Worm (Caenorhabditis elegans) whole organism, L3 larva: ENCODE results near the gene grd-4.

Experiments used
- R02D3.7 ChIP-seq: fragments of 150-350 bp; optimal IDR thresholded peaks from 2 replicates; lab custom pipeline; 2014; ENCODE audit warnings: missing biosample characterization, missing genetic modification characterization
- ZK546.5 ChIP-seq: sonication (generic microtip); optimal IDR thresholded peaks from 2 replicates; lab custom pipeline; 2017; ENCODE audit warnings: missing biosample characterization, missing genetic modification characterization
- aly-2 ChIP-seq: fragments of 150-350 bp; optimal IDR thresholded peaks from 2 replicates; lab custom pipeline; 2014; ENCODE audit warnings: missing biosample characterization, missing genetic modification characterization
- ama-1 ChIP-seq: fragments of 150-350 bp; optimal IDR thresholded peaks from 2 replicates; lab custom pipeline; 2018
- ceh-16 ChIP-seq: sonication (generic microtip); optimal IDR thresholded peaks from 2 replicates; lab custom pipeline; 2017; ENCODE audit warnings: missing biosample characterization, missing genetic modification characterization
- ceh-28 ChIP-seq: fragments of 150-350 bp; optimal IDR thresholded peaks from 2 replicates; lab custom pipeline; 2014; ENCODE audit warnings: missing biosample characterization, missing genetic modification reagents, missing genetic modification characterization
- ceh-82 ChIP-seq: fragments of 150-350 bp; optimal IDR thresholded peaks from 2 replicates; lab custom pipeline; 2014; ENCODE audit warnings: missing biosample characterization, missing genetic modification characterization
- ceh-9 ChIP-seq: sonication (generic microtip); optimal IDR thresholded peaks from 2 replicates; lab custom pipeline; 2018; ENCODE audit warnings: missing biosample characterization, missing genetic modification characterization
- daf-12 ChIP-seq: fragments of 150-350 bp; optimal IDR thresholded peaks from 2 replicates; lab custom pipeline; 2014; ENCODE audit warnings: missing biosample characterization, missing genetic modification reagents, missing genetic modification characterization
- egl-27 ChIP-seq: sonication (generic microtip); optimal IDR thresholded peaks from 4 replicates; lab custom pipeline; 2017; ENCODE audit warnings: missing biosample characterization, missing genetic modification reagents, missing genetic modification characterization
- egl-5 ChIP-seq: fragments of 150-350 bp; optimal IDR thresholded peaks from 2 replicates; lab custom pipeline; 2017; ENCODE audit warnings: missing biosample characterization, missing genetic modification reagents, missing genetic modification characterization, inconsistent platforms
- elt-1 ChIP-seq: fragments of 150-350 bp; optimal IDR thresholded peaks from 2 replicates; lab custom pipeline; 2014; ENCODE audit warnings: missing biosample characterization, missing genetic modification characterization
- elt-2 ChIP-seq: sonication (generic microtip); optimal IDR thresholded peaks from 2 replicates; lab custom pipeline; 2016; ENCODE audit warnings: missing genetic modification reagents, mild to moderate bottlenecking, missing genetic modification characterization, missing compliant biosample characterization
- elt-3 ChIP-seq, 3 experiments: fragments of 150-350 bp in 1 of 3; sonication (generic microtip) in 2 of 3; optimal IDR thresholded peaks; 2 replicates in 2 of 3; 4 replicates in 1 of 3; lab custom pipeline; 2014 to 2017; ENCODE audit warnings: missing biosample characterization in 3 of 3, missing genetic modification characterization in 3 of 3
- fkh-10 ChIP-seq: sonication (generic microtip); optimal IDR thresholded peaks from 2 replicates; lab custom pipeline; 2017; ENCODE audit warnings: missing biosample characterization, missing genetic modification reagents, missing genetic modification characterization
- fkh-2 ChIP-seq: fragments of 150-350 bp; optimal IDR thresholded peaks from 2 replicates; lab custom pipeline; 2014; ENCODE audit warnings: missing biosample characterization, missing genetic modification reagents, missing genetic modification characterization
- hmg-11 ChIP-seq: sonication (generic microtip); optimal IDR thresholded peaks from 2 replicates; lab custom pipeline; 2016; ENCODE audit warnings: missing genetic modification characterization, missing compliant biosample characterization
- jun-1 ChIP-seq: fragments of 150-350 bp; optimal IDR thresholded peaks from 2 replicates; lab custom pipeline; 2014; ENCODE audit warnings: missing biosample characterization, missing genetic modification reagents, missing genetic modification characterization
- lin-15B ChIP-seq: fragments of 150-350 bp; optimal IDR thresholded peaks from 2 replicates; lab custom pipeline; 2014; ENCODE audit warnings: missing biosample characterization, missing genetic modification characterization
- lin-39 ChIP-seq: fragments of 150-350 bp; optimal IDR thresholded peaks from 2 replicates; lab custom pipeline; 2018; ENCODE audit warnings: missing biosample characterization, missing genetic modification reagents, missing genetic modification characterization
- lsy-12 ChIP-seq: sonication (generic microtip); optimal IDR thresholded peaks from 2 replicates; lab custom pipeline; 2016; ENCODE audit warnings: mild to moderate bottlenecking, missing genetic modification characterization, missing compliant biosample characterization
- mml-1 ChIP-seq: fragments of 150-350 bp; sonication (generic microtip); optimal IDR thresholded peaks from 3 replicates; lab custom pipeline; 2014; ENCODE audit warnings: missing biosample characterization, missing genetic modification characterization
- nfya-1 ChIP-seq: sonication (generic microtip); optimal IDR thresholded peaks from 2 replicates; lab custom pipeline; 2017; ENCODE audit warnings: missing genetic modification characterization, mild to moderate bottlenecking, missing compliant biosample characterization, antibody characterized with exemption, moderate library complexity; ENCODE audit not compliant: insufficient read depth
- nhr-11 ChIP-seq: fragments of 150-350 bp; optimal IDR thresholded peaks from 2 replicates; lab custom pipeline; 2014; ENCODE audit warnings: missing biosample characterization, missing genetic modification characterization
- nhr-25 ChIP-seq: sonication (generic microtip); optimal IDR thresholded peaks from 2 replicates; lab custom pipeline; 2017; ENCODE audit warnings: missing biosample characterization, missing genetic modification characterization
- nhr-28 ChIP-seq: fragments of 150-350 bp; optimal IDR thresholded peaks from 2 replicates; lab custom pipeline; 2014; ENCODE audit warnings: missing biosample characterization, missing genetic modification characterization
- nhr-43 ChIP-seq: sonication (generic microtip); optimal IDR thresholded peaks from 2 replicates; lab custom pipeline; 2016; ENCODE audit warnings: mild to moderate bottlenecking, missing genetic modification characterization, missing compliant biosample characterization; ENCODE audit not compliant: poor library complexity, severe bottlenecking
- nhr-67 ChIP-seq: fragments of 150-350 bp; optimal IDR thresholded peaks from 2 replicates; lab custom pipeline; 2014; ENCODE audit warnings: missing biosample characterization, missing genetic modification characterization
- nhr-76 ChIP-seq: fragments of 150-350 bp; sonication (generic microtip); optimal IDR thresholded peaks from 5 replicates; lab custom pipeline; 2014; ENCODE audit warnings: missing biosample characterization, missing genetic modification characterization
- pha-4 ChIP-seq: fragments of 150-350 bp; optimal IDR thresholded peaks from 2 replicates; lab custom pipeline; 2014; ENCODE audit warnings: missing biosample characterization, missing genetic modification reagents, missing genetic modification characterization
- pqm-1 ChIP-seq: fragments of 150-350 bp; optimal IDR thresholded peaks from 2 replicates; lab custom pipeline; 2017; ENCODE audit warnings: missing biosample characterization, missing genetic modification characterization, inconsistent platforms
- sea-2 ChIP-seq: fragments of 150-350 bp; sonication (generic microtip); optimal IDR thresholded peaks from 4 replicates; lab custom pipeline; 2014; ENCODE audit warnings: missing biosample characterization, missing genetic modification reagents, missing genetic modification characterization
- skn-1 ChIP-seq: fragments of 150-350 bp; optimal IDR thresholded peaks from 2 replicates; lab custom pipeline; 2014; ENCODE audit warnings: missing biosample characterization, missing genetic modification characterization
- snpc-4 ChIP-seq: fragments of 150-350 bp; optimal IDR thresholded peaks from 2 replicates; lab custom pipeline; 2014; ENCODE audit warnings: missing biosample characterization, missing genetic modification characterization
- tbx-2 ChIP-seq: sonication (generic microtip); optimal IDR thresholded peaks from 2 replicates; lab custom pipeline; 2016; ENCODE audit warnings: mild to moderate bottlenecking, missing genetic modification characterization, missing compliant biosample characterization
- unc-39 ChIP-seq: sonication (generic microtip); optimal IDR thresholded peaks from 4 replicates; lab custom pipeline; 2017; ENCODE audit warnings: missing biosample characterization, missing genetic modification characterization
- unc-62 ChIP-seq: fragments of 150-350 bp; sonication (generic microtip); optimal IDR thresholded peaks from 4 replicates; lab custom pipeline; 2014; ENCODE audit warnings: missing biosample characterization, missing genetic modification reagents, missing genetic modification characterization
- zag-1 ChIP-seq: fragments of 150-350 bp; optimal IDR thresholded peaks from 2 replicates; lab custom pipeline; 2014; ENCODE audit warnings: missing biosample characterization, missing genetic modification characterization
- ztf-11 ChIP-seq: fragments of 150-350 bp; optimal IDR thresholded peaks from 2 replicates; lab custom pipeline; 2014; ENCODE audit warnings: missing biosample characterization, missing genetic modification characterization

The grd-4 gene

DNA sequence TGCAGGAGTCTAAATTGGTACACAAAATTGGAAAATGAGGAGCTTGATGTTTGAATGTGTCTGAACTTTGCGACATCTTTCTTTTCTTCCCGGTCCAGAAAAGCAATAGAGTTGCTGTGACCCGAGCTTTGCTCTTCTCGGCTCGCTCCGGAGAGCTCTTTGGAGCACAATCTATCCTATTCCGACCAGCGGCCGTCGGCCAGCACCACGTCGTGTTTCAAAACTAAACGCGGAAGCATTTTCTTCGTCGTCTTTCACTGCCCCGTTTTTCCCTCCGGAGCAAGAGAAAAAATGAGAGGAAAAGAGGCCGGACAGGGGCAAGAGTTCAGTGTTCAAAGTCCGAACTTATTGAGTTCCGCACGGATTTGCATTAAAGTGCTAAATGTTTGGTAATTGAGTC, 22.0 kb upstream of the grd-4 start:
- TF ChIP-seq ztf-11 (tag; lab: Kevin White, UChicago) (no peak), ceh-9 (no peak), nfya-1 (tag; lab: Kevin White, UChicago) (peak; percentile 41), fkh-2 (tag; lab: Kevin White, UChicago) (no peak), elt-3 (tag; optimal IDR thresholded peaks at IDR 0.05; lab: Kevin White, UChicago) (no peak), lin-15B (tag; lab: Kevin White, UChicago) (no peak), nhr-11 (no peak), elt-1 (tag; lab: Kevin White, UChicago) (no peak), zag-1 (no peak), nhr-25 (tag; lab: Kevin White, UChicago) (no peak), nhr-76 (no peak), pqm-1 (tag; lab: Kevin White, UChicago) (no peak), fkh-10 (peak; percentile 25), lin-39 (tag; lab: Kevin White, UChicago) (no peak), sea-2 (no peak), elt-2 (no peak), pha-4 (tag; lab: Kevin White, UChicago) (no peak), tbx-2 (tag; lab: Kevin White, UChicago) (peak; percentile 6), ceh-16 (tag; lab: Kevin White, UChicago) (no peak), ceh-28 (tag; lab: Kevin White, UChicago) (no peak), unc-39 (tag; lab: Kevin White, UChicago) (no peak), ceh-82 (tag; lab: Kevin White, UChicago) (no peak)

DNA sequence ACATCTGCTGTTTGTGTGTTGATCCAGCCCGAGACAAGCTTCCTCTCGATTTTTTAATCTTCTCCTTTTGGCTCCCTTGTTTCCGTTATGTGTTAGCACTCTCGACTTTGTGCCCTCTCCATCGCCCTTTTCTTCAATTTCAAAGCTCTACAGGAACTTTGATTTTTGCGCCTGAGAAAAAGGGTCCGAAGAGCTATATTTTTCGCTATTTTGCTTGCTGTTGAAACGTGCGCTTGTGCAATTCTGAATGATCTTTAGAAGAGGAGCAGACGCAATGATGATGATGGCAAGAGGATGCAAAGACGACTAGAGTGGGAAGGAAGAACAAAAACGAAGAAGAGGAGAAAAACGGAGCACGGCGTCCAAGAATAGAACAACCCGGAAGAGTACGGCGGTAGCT, 19.3 kb upstream of the grd-4 start:
- TF ChIP-seq fkh-10 (peak; percentile 42), skn-1 (tag; lab: Kevin White, UChicago) (no peak), egl-5 (tag; lab: Kevin White, UChicago) (peak; percentile 9), nhr-43 (no peak), nhr-25 (tag; lab: Kevin White, UChicago) (no peak), tbx-2 (tag; lab: Kevin White, UChicago) (no peak), daf-12 (tag; lab: Kevin White, UChicago) (no peak), nhr-67 (tag; lab: Kevin White, UChicago) (no peak), elt-2 (no peak), nfya-1 (tag; lab: Kevin White, UChicago) (peak; percentile 37), nhr-11 (no peak), mml-1 (tag; lab: Kevin White, UChicago) (no peak), egl-27 (tag; lab: Kevin White, UChicago) (no peak), ama-1 (lab: Kevin White, UChicago) (no peak), ceh-82 (tag; lab: Kevin White, UChicago) (no peak), jun-1 (tag; lab: Kevin White, UChicago) (no peak), lin-39 (tag; lab: Kevin White, UChicago) (peak; percentile 44), zag-1 (no peak), snpc-4 (tag; lab: Kevin White, UChicago) (no peak), ceh-16 (tag; lab: Kevin White, UChicago) (no peak), unc-39 (tag; lab: Kevin White, UChicago) (no peak), ceh-9 (no peak), R02D3.7 (tag; lab: Kevin White, UChicago) (no peak), unc-62 (no peak), hmg-11 (tag; lab: Kevin White, UChicago) (no peak), lsy-12 (tag; lab: Kevin White, UChicago) (no peak), ztf-11 (tag; lab: Kevin White, UChicago) (no peak), aly-2 (tag; lab: Kevin White, UChicago) (no peak), lin-15B (tag; lab: Kevin White, UChicago) (no peak), pha-4 (tag; lab: Kevin White, UChicago) (no peak), elt-1 (tag; lab: Kevin White, UChicago) (no peak), nhr-76 (no peak)

DNA sequence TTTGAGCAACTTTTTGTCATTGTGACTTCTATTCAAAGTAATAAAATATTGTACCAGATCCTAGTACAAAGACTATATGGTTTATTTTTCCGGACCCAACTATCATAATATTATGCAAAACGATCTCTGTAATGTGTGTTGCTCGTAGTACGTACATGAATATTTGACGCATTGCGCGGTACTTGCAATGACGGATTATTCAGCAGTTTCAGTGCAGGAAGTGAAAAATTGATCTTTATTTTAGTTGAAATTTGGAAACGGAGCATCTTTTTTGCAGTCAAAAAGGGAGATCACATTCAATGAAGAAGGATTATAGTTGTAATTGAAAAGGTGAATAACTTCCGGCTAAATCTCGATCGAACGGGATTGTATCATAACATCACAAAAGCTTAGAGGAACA, 17.1 kb upstream of the grd-4 start:
- TF ChIP-seq hmg-11 (tag; lab: Kevin White, UChicago) (no peak), elt-1 (tag; lab: Kevin White, UChicago) (no peak), ceh-9 (no peak), mml-1 (tag; lab: Kevin White, UChicago) (no peak), ceh-82 (tag; lab: Kevin White, UChicago) (no peak), nhr-28 (tag; lab: Kevin White, UChicago) (no peak), nhr-76 (no peak), ZK546.5 (tag; lab: Kevin White, UChicago) (no peak), pqm-1 (tag; lab: Kevin White, UChicago) (no peak)
